Fruit fly (Drosophila melanogaster): ENCODE data around the gene CG14646.

- TF ChIP-seq usp (GFP tag; optimal IDR thresholded peaks at IDR 0.05) (no peak), psq (optimal IDR thresholded peaks at IDR 0.05) (no peak), CG8478 (optimal IDR thresholded peaks at IDR 0.05) (no peak), Dll (optimal IDR thresholded peaks at IDR 0.05) (no peak)
Observed at dm6 chr3R:4381079-4381919, 8.9 kb upstream of the CG14646 start, which contains the start of gene Cont.
